Worm (Caenorhabditis elegans): ENCODE measurements around the gene golg-2.

golg-2 gene

ce11 chrII:5032669-5033068 lies 7.2 kb downstream of the golg-2 start:
- TF ChIP-seq nhr-25 (tag; optimal IDR thresholded peaks at IDR 0.05) (peak; percentile 40), unc-62 (GFP tag; optimal IDR thresholded peaks at IDR 0.05) (no peak), elt-2 (tag; optimal IDR thresholded peaks at IDR 0.05) (peak; percentile 87), R02D3.7 (tag; optimal IDR thresholded peaks at IDR 0.05) (peak; percentile 29), nhr-237 (tag; optimal IDR thresholded peaks at IDR 0.05) (no peak), ceh-16 (tag; optimal IDR thresholded peaks at IDR 0.05) (no peak), hmg-11 (tag; optimal IDR thresholded peaks at IDR 0.05) (peak; percentile 89), daf-12 (tag; optimal IDR thresholded peaks at IDR 0.05) (no peak), lsy-12 (tag; optimal IDR thresholded peaks at IDR 0.05) (peak; percentile 73), ceh-9 (tag; optimal IDR thresholded peaks at IDR 0.05) (no peak), mdl-1 (tag; optimal IDR thresholded peaks at IDR 0.05) (no peak), lin-39 (tag; optimal IDR thresholded peaks at IDR 0.05) (peak; percentile 58), nfya-1 (tag; optimal IDR thresholded peaks at IDR 0.05; ENCODE audit: insufficient read depth) (peak; percentile 57), nhr-43 (tag; optimal IDR thresholded peaks at IDR 0.05; ENCODE audit: poor library complexity, severe bottlenecking) (peak; percentile 63), pha-4 (tag; optimal IDR thresholded peaks at IDR 0.05) (peak; percentile 38), eor-1 (tag; optimal IDR thresholded peaks at IDR 0.05) (no peak), egl-27 (tag; optimal IDR thresholded peaks at IDR 0.05) (peak; percentile 46), ztf-4 (tag; optimal IDR thresholded peaks at IDR 0.05) (no peak), mml-1 (tag; optimal IDR thresholded peaks at IDR 0.05) (no peak), aly-2 (tag; optimal IDR thresholded peaks at IDR 0.05) (no peak), ceh-82 (tag; optimal IDR thresholded peaks at IDR 0.05) (peak; percentile 29), ama-1 (optimal IDR thresholded peaks at IDR 0.05) (no peak), elt-3 (tag; optimal IDR thresholded peaks at IDR 0.05) (no peak), pqm-1 (tag; optimal IDR thresholded peaks at IDR 0.05) (peak; percentile 17), nhr-28 (tag; optimal IDR thresholded peaks at IDR 0.05) (no peak), nhr-67 (tag; optimal IDR thresholded peaks at IDR 0.05) (no peak), jun-1 (tag; optimal IDR thresholded peaks at IDR 0.05) (peak; percentile 35), zag-1 (tag; optimal IDR thresholded peaks at IDR 0.05) (no peak), skn-1 (tag; optimal IDR thresholded peaks at IDR 0.05) (no peak), tbx-2 (tag; optimal IDR thresholded peaks at IDR 0.05) (peak; percentile 19), ZK546.5 (tag; optimal IDR thresholded peaks at IDR 0.05) (no peak), nhr-77 (tag; optimal IDR thresholded peaks at IDR 0.05) (no peak), elt-1 (tag; optimal IDR thresholded peaks at IDR 0.05) (no peak), ceh-28 (tag; optimal IDR thresholded peaks at IDR 0.05) (no peak), fkh-2 (tag; optimal IDR thresholded peaks at IDR 0.05) (no peak), nhr-23 (tag; optimal IDR thresholded peaks at IDR 0.05) (no peak), nhr-11 (tag; optimal IDR thresholded peaks at IDR 0.05) (no peak), nhr-12 (tag; optimal IDR thresholded peaks at IDR 0.05) (no peak), egl-5 (tag; optimal IDR thresholded peaks at IDR 0.05) (no peak), sea-2 (GFP tag; optimal IDR thresholded peaks at IDR 0.05) (no peak), nhr-76 (tag; optimal IDR thresholded peaks at IDR 0.05) (no peak), ztf-11 (tag; optimal IDR thresholded peaks at IDR 0.05) (no peak), fkh-10 (GFP tag; optimal IDR thresholded peaks at IDR 0.05) (no peak), unc-39 (tag; optimal IDR thresholded peaks at IDR 0.05) (no peak), fos-1 (tag; optimal IDR thresholded peaks at IDR 0.05) (no peak), lin-15B (tag; optimal IDR thresholded peaks at IDR 0.05) (peak; percentile 34), snpc-4 (tag; optimal IDR thresholded peaks at IDR 0.05) (peak; percentile 30)

- TF ChIP-seq egl-27 (tag; optimal IDR thresholded peaks at IDR 0.05) (no peak), lin-15B (tag; optimal IDR thresholded peaks at IDR 0.05) (no peak), ceh-16 (tag; optimal IDR thresholded peaks at IDR 0.05) (no peak), hmg-11 (tag; optimal IDR thresholded peaks at IDR 0.05) (no peak), ZK546.5 (tag; optimal IDR thresholded peaks at IDR 0.05) (no peak), mdl-1 (tag; optimal IDR thresholded peaks at IDR 0.05) (no peak), fkh-10 (GFP tag; optimal IDR thresholded peaks at IDR 0.05) (no peak), nhr-12 (tag; optimal IDR thresholded peaks at IDR 0.05) (no peak), jun-1 (tag; optimal IDR thresholded peaks at IDR 0.05) (no peak), elt-1 (tag; optimal IDR thresholded peaks at IDR 0.05) (no peak), elt-3 (tag; optimal IDR thresholded peaks at IDR 0.05) (no peak), skn-1 (tag; optimal IDR thresholded peaks at IDR 0.05) (no peak), eor-1 (tag; optimal IDR thresholded peaks at IDR 0.05) (no peak), ama-1 (optimal IDR thresholded peaks at IDR 0.05) (no peak)
Observed at ce11 chrII:5031612-5032011, 8.3 kb downstream of the golg-2 start, which contains the start of gene wdr-83. wdr-83 (minus strand) TSS chrII:5031712.

All from whole organism, L3 larva.